Fruit fly (Drosophila melanogaster): ENCODE data around the gene CG14316.

Gene CG14316

DNA sequence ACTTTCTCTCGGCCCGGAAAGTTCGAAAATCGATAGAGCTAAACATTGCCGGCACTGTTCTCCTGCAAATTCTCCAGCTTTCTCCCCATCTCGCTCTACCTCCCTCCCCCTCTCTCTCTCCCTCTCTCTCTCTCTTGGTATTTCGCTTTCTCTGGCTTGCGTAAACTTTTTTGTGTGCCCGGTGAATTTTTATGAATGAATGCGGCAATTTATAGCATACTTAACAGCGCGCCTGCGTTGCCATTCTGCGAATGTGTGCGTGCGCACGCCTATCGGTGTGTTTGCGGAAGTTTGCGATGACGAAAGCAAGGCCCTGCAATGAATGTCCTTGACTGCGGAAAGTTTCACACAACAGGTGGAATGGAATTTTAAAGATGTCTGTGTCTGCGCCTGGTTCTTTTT is 40.2 kb upstream of the CG14316 start:
- TF ChIP-seq CG9727 (GFP tag; optimal IDR thresholded peaks at IDR 0.05) (no peak), CG4820 (GFP tag; optimal IDR thresholded peaks at IDR 0.05) (no peak), cg (GFP tag; optimal IDR thresholded peaks at IDR 0.05) (peak; percentile 55), CG8089 (GFP tag; optimal IDR thresholded peaks at IDR 0.05) (no peak), danr (GFP tag; IDR thresholded peaks at IDR 0.05) (no peak), Ets65A (GFP tag) (peak; percentile 75), ttk (GFP tag; IDR thresholded peaks at IDR 0.05) (no peak), Trl (optimal IDR thresholded peaks at IDR 0.05) (peak; percentile 40 to 70), Trl (GFP tag; optimal IDR thresholded peaks at IDR 0.05) (no peak), CG10321 (GFP tag; IDR thresholded peaks at IDR 0.05) (0 out of 2 replicates have a peak, but pooled peaks have one; percentile 15), rib (GFP tag; IDR thresholded peaks at IDR 0.05) (peak; percentile 78), ftz-f1 (GFP tag; optimal IDR thresholded peaks at IDR 0.05) (peak; percentile 42), nerfin-1 (tag; optimal IDR thresholded peaks at IDR 0.05) (peak; percentile 78), sd (tag; optimal IDR thresholded peaks at IDR 0.05) (peak; percentile 87), Nf-YC (tag; optimal IDR thresholded peaks at IDR 0.05) (peak; percentile 29), Pdp1 (GFP tag; optimal IDR thresholded peaks at IDR 0.05) (peak in 1 of 2 experiments; percentile 9), MESR4 (GFP tag; optimal IDR thresholded peaks at IDR 0.05) (no peak), CG31224 (GFP tag; IDR thresholded peaks at IDR 0.05) (0 out of 2 replicates have a peak, but pooled peaks have one; percentile 15), CG2678 (tag; optimal IDR thresholded peaks at IDR 0.05) (no peak), fd64A (GFP tag; optimal IDR thresholded peaks at IDR 0.05) (no peak), Drgx (GFP tag; IDR thresholded peaks at IDR 0.05) (0 out of 2 replicates have a peak, but pooled peaks have one; percentile 15), abd-A (tag; optimal IDR thresholded peaks at IDR 0.05) (peak; percentile 93), ewg (GFP tag; optimal IDR thresholded peaks at IDR 0.05) (peak; percentile 98), CG15514 (GFP tag; optimal IDR thresholded peaks at IDR 0.05) (no peak), scrt (GFP tag; optimal IDR thresholded peaks at IDR 0.05) (peak; percentile 97), CG32767 (GFP tag; IDR thresholded peaks at IDR 0.05) (0 out of 2 replicates have a peak, but pooled peaks have one; percentile 29), Med (GFP tag) (peak; percentile 65), CG34422 (GFP tag; IDR thresholded peaks at IDR 0.05) (peak; percentile 42; the same call in 1 of the 3 replicates), CG16813 (GFP tag; IDR thresholded peaks at IDR 0.05; ENCODE audit: partially characterized antibody) (0 out of 3 replicates have a peak, but pooled peaks have one; percentile 11), crol (GFP tag; IDR thresholded peaks at IDR 0.05) (peak; percentile 63), CG12659 (GFP tag; optimal IDR thresholded peaks at IDR 0.05) (no peak), bcd (GFP tag; optimal IDR thresholded peaks at IDR 0.05) (no peak), CG17361 (GFP tag; IDR thresholded peaks at IDR 0.05) (no peak), tx (GFP tag; optimal IDR thresholded peaks at IDR 0.05) (no peak), CTCF (GFP tag; optimal IDR thresholded peaks at IDR 0.05) (no peak), Nf-YB (GFP tag; optimal IDR thresholded peaks at IDR 0.05) (peak; percentile 27), chinmo (GFP tag; IDR thresholded peaks at IDR 0.05; ENCODE audit: partially characterized antibody) (0 out of 4 replicates have a peak, but pooled peaks have one; percentile 66), knrl (GFP tag; IDR thresholded peaks at IDR 0.05; ENCODE audit: partially characterized antibody) (peak; percentile 29; the same call in 1 of the 3 replicates), chm (GFP tag; IDR thresholded peaks at IDR 0.05) (no peak), onecut (GFP tag; IDR thresholded peaks at IDR 0.05) (peak; percentile 98), sna (GFP tag; IDR thresholded peaks at IDR 0.05; ENCODE audit: partially characterized antibody) (no peak), Taf1 (GFP tag; IDR thresholded peaks at IDR 0.05) (no peak), Deaf1 (tag; optimal IDR thresholded peaks at IDR 0.05) (peak; percentile 62), Side (GFP tag; optimal IDR thresholded peaks at IDR 0.05) (no peak), BEAF-32 (GFP tag; optimal IDR thresholded peaks at IDR 0.05) (no peak), zen (tag; optimal IDR thresholded peaks at IDR 0.05) (no peak), CG1832 (GFP tag; optimal IDR thresholded peaks at IDR 0.05) (peak; percentile 57), sqz (GFP tag; optimal IDR thresholded peaks at IDR 0.05) (peak; percentile 27), CG10267 (tag; optimal IDR thresholded peaks at IDR 0.05) (no peak)

All from whole organism, embryonic.